Fruit fly (Drosophila melanogaster): Measurements from ENCODE around the gene Or98b.

The Or98b gene

DNA sequence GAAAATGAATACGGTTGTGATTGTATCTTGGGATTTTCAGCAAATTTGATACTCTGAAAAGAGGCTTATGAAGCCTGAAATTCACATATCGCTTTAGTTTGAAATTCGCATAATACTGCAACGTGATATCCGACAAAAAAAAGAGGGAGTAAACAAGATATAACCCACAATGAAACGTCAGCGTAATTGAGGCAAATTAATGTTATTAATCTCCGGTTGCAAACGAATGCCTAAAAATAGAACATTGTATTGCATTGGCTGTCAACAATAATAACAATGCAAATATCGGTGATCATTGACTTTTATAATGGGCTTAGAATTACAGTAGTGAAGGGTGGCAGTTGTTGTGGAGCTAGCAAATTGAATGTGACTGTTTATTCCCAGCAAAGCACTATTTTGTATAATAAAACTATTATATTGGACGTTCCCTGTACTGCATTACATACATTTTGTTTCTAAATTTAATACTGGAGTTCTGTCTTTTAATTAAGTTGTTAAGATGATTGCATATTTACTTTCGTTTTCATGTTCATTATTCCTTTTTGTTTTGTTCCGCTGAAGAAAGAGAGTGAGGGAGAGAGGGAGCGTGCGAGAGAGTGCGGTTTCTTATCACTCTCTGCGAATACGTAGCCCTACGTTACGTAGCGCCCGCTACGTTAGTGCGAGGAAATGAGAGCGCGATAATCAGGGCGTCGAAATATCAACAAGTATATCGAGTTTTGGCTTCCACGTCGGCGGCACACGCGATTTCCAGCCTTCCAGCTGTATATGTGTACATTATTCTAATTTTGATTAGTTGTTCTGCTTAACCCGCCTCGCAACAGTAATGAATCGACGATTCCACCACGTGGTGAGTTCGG lies 21.5 kb upstream of the Or98b start (continued):
- TF ChIP-seq CG3163 (GFP tag; optimal IDR thresholded peaks at IDR 0.05) (no peak), CG13287 (GFP tag; IDR thresholded peaks at IDR 0.05; ENCODE audit: partially characterized antibody) (peak; percentile 63), Sry-δ (GFP tag; optimal IDR thresholded peaks at IDR 0.05) (no peak), TFAM (GFP tag; optimal IDR thresholded peaks at IDR 0.05) (no peak), cas (GFP tag; IDR thresholded peaks at IDR 0.05) (no peak), Jarid2 (GFP tag; optimal IDR thresholded peaks at IDR 0.05) (no peak), Abd-B (GFP tag; optimal IDR thresholded peaks at IDR 0.05) (no peak), CG7987 (GFP tag; optimal IDR thresholded peaks at IDR 0.05) (peak; percentile 18), Max (GFP tag; optimal IDR thresholded peaks at IDR 0.05) (no peak), ttk (GFP tag; IDR thresholded peaks at IDR 0.05) (no peak), Oaz (GFP tag; IDR thresholded peaks at IDR 0.05) (no peak), bcd (GFP tag; optimal IDR thresholded peaks at IDR 0.05) (no peak), hth (optimal IDR thresholded peaks at IDR 0.05) (no peak), Meics (GFP tag; optimal IDR thresholded peaks at IDR 0.05) (no peak), Deaf1 (tag; optimal IDR thresholded peaks at IDR 0.05) (peak; percentile 7), Mes4 (GFP tag; optimal IDR thresholded peaks at IDR 0.05) (no peak), CG34422 (GFP tag; IDR thresholded peaks at IDR 0.05) (peak; percentile 47; the same call in 1 of the 3 replicates), Gug (GFP tag; IDR thresholded peaks at IDR 0.05) (no peak), CG2116 (GFP tag; optimal IDR thresholded peaks at IDR 0.05) (no peak), Elba2 (GFP tag; optimal IDR thresholded peaks at IDR 0.05) (no peak), NfI (GFP tag; optimal IDR thresholded peaks at IDR 0.05) (no peak), Mrtf (GFP tag; IDR thresholded peaks at IDR 0.05) (no peak), Tbp (GFP tag; optimal IDR thresholded peaks at IDR 0.05) (no peak), exex (tag; optimal IDR thresholded peaks at IDR 0.05) (peak; percentile 38), E2f2 (GFP tag; IDR thresholded peaks at IDR 0.05) (peak; percentile 61), sug (tag; optimal IDR thresholded peaks at IDR 0.05) (peak; percentile 21), sob (GFP tag; IDR thresholded peaks at IDR 0.05) (0 out of 2 replicates have a peak, but pooled peaks have one; percentile 27), MESR4 (GFP tag; optimal IDR thresholded peaks at IDR 0.05) (no peak), CG7928 (GFP tag; optimal IDR thresholded peaks at IDR 0.05) (peak; percentile 84), PHDP (tag; optimal IDR thresholded peaks at IDR 0.05) (no peak), Ptx1 (GFP tag; IDR thresholded peaks at IDR 0.05) (no peak), tup (GFP tag; optimal IDR thresholded peaks at IDR 0.05) (no peak), CG7357 (GFP tag; IDR thresholded peaks at IDR 0.05) (no peak), Med (GFP tag) (peak; percentile 64), HmgD (GFP tag; optimal IDR thresholded peaks at IDR 0.05) (no peak), CG4617 (GFP tag; optimal IDR thresholded peaks at IDR 0.05; ENCODE audit: borderline replicate concordance) (no peak), CG33557 (GFP tag; optimal IDR thresholded peaks at IDR 0.05) (no peak), chm (GFP tag; IDR thresholded peaks at IDR 0.05) (no peak), nau (GFP tag; optimal IDR thresholded peaks at IDR 0.05) (no peak), CG32772 (GFP tag; IDR thresholded peaks at IDR 0.05) (no peak), D (optimal IDR thresholded peaks at IDR 0.05) (no peak), D (GFP tag; optimal IDR thresholded peaks at IDR 0.05) (no peak), CG6765 (GFP tag; optimal IDR thresholded peaks at IDR 0.05) (no peak), emc (GFP tag; optimal IDR thresholded peaks at IDR 0.05) (no peak), CG10267 (tag; optimal IDR thresholded peaks at IDR 0.05) (no peak), CG3407 (GFP tag; optimal IDR thresholded peaks at IDR 0.05) (no peak), Xbp1 (GFP tag; optimal IDR thresholded peaks at IDR 0.05) (no peak), ro (GFP tag; IDR thresholded peaks at IDR 0.05) (no peak), gcm (GFP tag; optimal IDR thresholded peaks at IDR 0.05) (no peak), knrl (GFP tag; IDR thresholded peaks at IDR 0.05; ENCODE audit: partially characterized antibody) (no peak)
